Worm (Caenorhabditis elegans) whole organism, L1 larva: ENCODE results near the gene tre-4.

ENCODE experiments used
- ama-1 ChIP-seq: fragments of 150-350 bp; optimal IDR thresholded peaks from 2 replicates; lab custom pipeline; 2014
- egl-27 ChIP-seq, 2 experiments: fragments of 150-350 bp in 1 of 2; sonication (generic microtip); optimal IDR thresholded peaks; 3 replicates each; lab custom pipeline; 2017 to 2018; ENCODE audit warnings: missing biosample characterization in 2 of 2, missing genetic modification characterization in 2 of 2, missing genetic modification reagents in 2 of 2
- elt-3 ChIP-seq, 6 experiments: fragments of 150-350 bp in 1 of 6; sonication (generic microtip); optimal IDR thresholded peaks; 2 replicates each; lab custom pipeline; 2017 to 2018; ENCODE audit warnings: missing biosample characterization in 6 of 6, missing genetic modification characterization in 6 of 6, inconsistent platforms in 1 of 6
- nhr-77 ChIP-seq: fragments of 150-350 bp; optimal IDR thresholded peaks from 2 replicates; lab custom pipeline; 2014; ENCODE audit warnings: missing biosample characterization, missing genetic modification characterization
- snpc-4 ChIP-seq: fragments of 150-350 bp; optimal IDR thresholded peaks from 2 replicates; lab custom pipeline; 2014; ENCODE audit warnings: missing biosample characterization, missing genetic modification characterization

- TF ChIP-seq ama-1: no peak
- TF ChIP-seq nhr-77 (tag; lab: Kevin White, UChicago): no peak
- TF ChIP-seq snpc-4 (tag; lab: Kevin White, UChicago): no peak
- no peak for TF ChIP-seq elt-3 (tag; optimal IDR thresholded peaks at IDR 0.05; lab: Kevin White, UChicago)
- no peak for TF ChIP-seq egl-27 (tag; optimal IDR thresholded peaks at IDR 0.05; lab: Kevin White, UChicago)
These were observed 28.7 kb upstream of the tre-4 start for ce11 chrX:13443283-13443682.
